Fruit fly (Drosophila melanogaster) whole organism, embryonic: ENCODE data around the gene mRpL4.

Experiments
- BEAF-32 ChIP-seq: fragments of 200-800 bp; sonication (Bioruptor generic); optimal IDR thresholded peaks from 3 replicates; lab custom pipeline; 2017; ENCODE audit warnings: missing biosample characterization, missing genetic modification characterization, mild to moderate bottlenecking, moderate library complexity, missing genetic modification reagents
- Blimp-1 ChIP-seq: fragments of 200-800 bp; sonication (Bioruptor generic); optimal IDR thresholded peaks from 3 replicates; lab custom pipeline; 2018; ENCODE audit warnings: missing biosample characterization, missing genetic modification characterization, mild to moderate bottlenecking, moderate library complexity, missing genetic modification reagents
- CG10274 ChIP-seq: fragments of 200-800 bp; sonication (Bioruptor generic); optimal IDR thresholded peaks from 3 replicates; lab custom pipeline; 2017; ENCODE audit warnings: missing biosample characterization, mild to moderate bottlenecking, missing genetic modification characterization
- CG11456 ChIP-seq: fragments of 200-800 bp; sonication (Bioruptor generic); IDR thresholded peaks from 3 replicates; pipeline ENCODE4 v1.3.6; 2022; ENCODE audit warnings: missing biosample characterization, missing genetic modification characterization
- CG11560 ChIP-seq: fragments of 200-800 bp; sonication (Bioruptor generic); IDR thresholded peaks from 3 replicates; pipeline ENCODE4 v1.3.6; 2022; ENCODE audit warnings: missing biosample characterization, missing genetic modification characterization
- CG12659 ChIP-seq: fragments of 200-800 bp; sonication (Bioruptor generic); optimal IDR thresholded peaks from 3 replicates; lab custom pipeline; 2017; ENCODE audit warnings: mild to moderate bottlenecking, missing biosample characterization, missing genetic modification reagents, missing genetic modification characterization
- CG17328 ChIP-seq: fragments of 200-800 bp; sonication (Bioruptor generic); IDR thresholded peaks from 2 replicates; pipeline ENCODE4 v1.3.6; 2022; ENCODE audit warnings: missing biosample characterization, missing genetic modification characterization
- CG2116 ChIP-seq: fragments of 200-800 bp; sonication (Bioruptor generic); optimal IDR thresholded peaks from 3 replicates; lab custom pipeline; 2018; ENCODE audit warnings: missing biosample characterization, mild to moderate bottlenecking, missing genetic modification characterization
- CG2202 ChIP-seq: fragments of 200-800 bp; sonication (Bioruptor generic); optimal IDR thresholded peaks from 2 replicates; lab custom pipeline; 2018; ENCODE audit warnings: missing biosample characterization, mild to moderate bottlenecking, missing genetic modification characterization
- CG2678 ChIP-seq: fragments of 200-800 bp; sonication (Bioruptor generic); optimal IDR thresholded peaks from 3 replicates; lab custom pipeline; 2019; ENCODE audit warnings: missing biosample characterization, mild to moderate bottlenecking, missing genetic modification characterization, moderate library complexity
- CG30403 ChIP-seq: fragments of 200-800 bp; sonication (Bioruptor generic); optimal IDR thresholded peaks from 3 replicates; lab custom pipeline; 2016; ENCODE audit warnings: missing biosample characterization, missing genetic modification characterization
- CG3065 ChIP-seq: fragments of 200-800 bp; sonication (Bioruptor generic); optimal IDR thresholded peaks from 2 replicates; lab custom pipeline; 2016; ENCODE audit warnings: missing biosample characterization, missing genetic modification characterization
- CG31441 ChIP-seq: fragments of 200-800 bp; sonication (Bioruptor generic); IDR thresholded peaks from 2 replicates; pipeline ENCODE4 v1.3.6; 2022; ENCODE audit warnings: missing biosample characterization, missing genetic modification characterization
- CG32767 ChIP-seq: fragments of 200-800 bp; sonication (Bioruptor generic); IDR thresholded peaks from 2 replicates; pipeline ENCODE4 v1.3.6; 2022; ENCODE audit warnings: missing biosample characterization, missing genetic modification characterization
- CG6813 ChIP-seq: fragments of 200-800 bp; sonication (Bioruptor generic); optimal IDR thresholded peaks from 2 replicates; lab custom pipeline; 2017; ENCODE audit warnings: missing biosample characterization, missing genetic modification characterization, mild to moderate bottlenecking, moderate library complexity, missing genetic modification reagents
- CG7372 ChIP-seq: fragments of 200-800 bp; sonication (Bioruptor generic); IDR thresholded peaks from 2 replicates; pipeline ENCODE4 v1.3.6; 2022; ENCODE audit warnings: missing biosample characterization, missing genetic modification characterization
- CG7839 ChIP-seq: fragments of 200-800 bp; sonication (Bioruptor generic); optimal IDR thresholded peaks from 3 replicates; lab custom pipeline; 2018; ENCODE audit warnings: missing biosample characterization, mild to moderate bottlenecking, missing genetic modification characterization, moderate library complexity
- CG7963 ChIP-seq: fragments of 200-800 bp; sonication (Bioruptor generic); IDR thresholded peaks from 3 replicates; pipeline ENCODE4 v1.3.6; 2022; ENCODE audit warnings: missing biosample characterization, missing genetic modification characterization; ENCODE audit not compliant: partially characterized antibody
- CG8924 ChIP-seq: fragments of 200-800 bp; optimal IDR thresholded peaks from 3 replicates; lab custom pipeline; 2019; ENCODE audit warnings: missing biosample characterization, mild to moderate bottlenecking, missing genetic modification characterization, moderate library complexity
- CG9437 ChIP-seq: fragments of 200-800 bp; sonication (Bioruptor generic); optimal IDR thresholded peaks from 2 replicates; lab custom pipeline; 2018; ENCODE audit warnings: missing biosample characterization, mild to moderate bottlenecking, missing genetic modification characterization
- CkIIα-i1 ChIP-seq: fragments of 200-800 bp; sonication (Bioruptor generic); IDR thresholded peaks from 2 replicates; pipeline ENCODE4 v1.3.6; 2022; ENCODE audit warnings: missing biosample characterization, missing genetic modification characterization
- Dip2 ChIP-seq: fragments of 200-800 bp; sonication (Bioruptor generic); IDR thresholded peaks from 2 replicates; pipeline ENCODE4 v1.3.6; 2022; ENCODE audit warnings: missing biosample characterization, missing genetic modification characterization
- Eip74EF ChIP-seq, 2 experiments: fragments of 200-800 bp in 1 of 2; fragments of >200 bp in 1 of 2; sonication (Bioruptor generic) in 1 of 2; optimal IDR thresholded peaks; 2 replicates each; lab custom pipeline; 2017 to 2019; ENCODE audit warnings: missing biosample characterization in 2 of 2, missing genetic modification characterization in 2 of 2, mild to moderate bottlenecking in 1 of 2, moderate library complexity in 1 of 2
- Elba2 ChIP-seq: fragments of 200-800 bp; sonication (Bioruptor generic); optimal IDR thresholded peaks from 3 replicates; lab custom pipeline; 2016; ENCODE audit warnings: missing biosample characterization, missing genetic modification characterization
- Lpt ChIP-seq: fragments of >200 bp; optimal IDR thresholded peaks from 2 replicates; lab custom pipeline; 2018; ENCODE audit warnings: missing biosample characterization, missing genetic modification characterization
- MTF-1 ChIP-seq: fragments of 200-800 bp; sonication (Bioruptor generic); optimal IDR thresholded peaks from 2 replicates; lab custom pipeline; 2018; ENCODE audit warnings: missing biosample characterization, mild to moderate bottlenecking, missing genetic modification characterization, borderline replicate concordance
- NK7.1 ChIP-seq: fragments of 200-800 bp; sonication (Bioruptor generic); optimal IDR thresholded peaks from 3 replicates; lab custom pipeline; 2016; ENCODE audit warnings: missing biosample characterization, missing genetic modification characterization
- NfI ChIP-seq: fragments of 200-800 bp; sonication (Bioruptor generic); optimal IDR thresholded peaks from 3 replicates; lab custom pipeline; 2018; ENCODE audit warnings: missing biosample characterization, mild to moderate bottlenecking, missing genetic modification characterization, moderate library complexity
- PHDP ChIP-seq: fragments of 200-800 bp; sonication (Bioruptor generic); optimal IDR thresholded peaks from 3 replicates; lab custom pipeline; 2018; ENCODE audit warnings: missing biosample characterization, mild to moderate bottlenecking, missing genetic modification characterization, moderate library complexity
- Ptx1 ChIP-seq: fragments of 200-800 bp; sonication (Bioruptor generic); IDR thresholded peaks from 2 replicates; pipeline ENCODE4 v1.3.6; 2022; ENCODE audit warnings: missing biosample characterization, missing genetic modification characterization
- Sry-δ ChIP-seq: fragments of 200-800 bp; sonication (Bioruptor generic); optimal IDR thresholded peaks from 2 replicates; lab custom pipeline; 2016; ENCODE audit warnings: missing biosample characterization, missing genetic modification characterization
- ase ChIP-seq: fragments of 200-800 bp; sonication (Bioruptor generic); IDR thresholded peaks from 3 replicates; pipeline ENCODE4 v1.3.6; 2022; ENCODE audit warnings: missing biosample characterization, missing genetic modification characterization
- bsh ChIP-seq, 2 experiments: fragments of 200-800 bp; sonication (Bioruptor generic); optimal IDR thresholded peaks; 2 replicates each; lab custom pipeline; 2017 to 2018; ENCODE audit warnings: mild to moderate bottlenecking in 2 of 2, missing biosample characterization in 2 of 2, missing genetic modification characterization in 2 of 2, moderate library complexity in 1 of 2
- chm ChIP-seq: fragments of 200-800 bp; sonication (Bioruptor generic); IDR thresholded peaks from 2 replicates; pipeline ENCODE4 v1.3.6; 2022; ENCODE audit warnings: missing biosample characterization, missing genetic modification characterization
- ci ChIP-seq: fragments of 200-800 bp; sonication (Bioruptor generic); IDR thresholded peaks from 3 replicates; pipeline ENCODE4 v1.3.6; 2022; ENCODE audit warnings: missing biosample characterization, missing genetic modification characterization
- danr ChIP-seq: fragments of 200-800 bp; sonication (Bioruptor generic); IDR thresholded peaks from 2 replicates; pipeline ENCODE4 v1.3.6; 2022; ENCODE audit warnings: missing biosample characterization, missing genetic modification characterization
- ewg ChIP-seq: fragments of 200-800 bp; sonication (Bioruptor generic); optimal IDR thresholded peaks from 3 replicates; lab custom pipeline; 2017; ENCODE audit warnings: mild to moderate bottlenecking, missing biosample characterization, missing genetic modification reagents, missing genetic modification characterization
- fd96Cb ChIP-seq: fragments of 200-800 bp; sonication (Bioruptor generic); optimal IDR thresholded peaks from 2 replicates; lab custom pipeline; 2018; ENCODE audit warnings: missing biosample characterization, mild to moderate bottlenecking, missing genetic modification characterization, moderate library complexity
- grau ChIP-seq: fragments of 200-800 bp; optimal IDR thresholded peaks from 3 replicates; lab custom pipeline; 2019; ENCODE audit warnings: missing biosample characterization, mild to moderate bottlenecking, missing genetic modification characterization, moderate library complexity
- h ChIP-seq: fragments of >200 bp; optimal IDR thresholded peaks from 2 replicates; lab custom pipeline; 2017
- knrl ChIP-seq: fragments of 200-800 bp; sonication (Bioruptor generic); IDR thresholded peaks from 3 replicates; pipeline ENCODE4 v1.3.6; 2022; ENCODE audit warnings: missing biosample characterization, missing genetic modification characterization; ENCODE audit not compliant: partially characterized antibody
- phol ChIP-seq: fragments of 200-800 bp; sonication (Bioruptor generic); optimal IDR thresholded peaks from 3 replicates; lab custom pipeline; 2018; ENCODE audit warnings: missing biosample characterization, mild to moderate bottlenecking, missing genetic modification characterization, moderate library complexity
- ro ChIP-seq: fragments of 200-800 bp; sonication (Bioruptor generic); IDR thresholded peaks from 2 replicates; pipeline ENCODE4 v1.3.6; 2022; ENCODE audit warnings: missing biosample characterization, missing genetic modification characterization
- schlank ChIP-seq: fragments of 200-800 bp; sonication (Bioruptor generic); optimal IDR thresholded peaks from 2 replicates; lab custom pipeline; 2018; ENCODE audit warnings: missing biosample characterization, mild to moderate bottlenecking, missing genetic modification characterization
- slou ChIP-seq: fragments of 200-800 bp; sonication (Bioruptor generic); optimal IDR thresholded peaks from 3 replicates; lab custom pipeline; 2016; ENCODE audit warnings: missing biosample characterization, missing genetic modification characterization
- trem ChIP-seq: fragments of 200-800 bp; optimal IDR thresholded peaks from 3 replicates; lab custom pipeline; 2019; ENCODE audit warnings: missing biosample characterization, mild to moderate bottlenecking, missing genetic modification characterization, moderate library complexity
- unc-4 ChIP-seq: fragments of 200-800 bp; sonication (Bioruptor generic); IDR thresholded peaks from 2 replicates; pipeline ENCODE4 v1.3.6; 2022; ENCODE audit warnings: missing biosample characterization, missing genetic modification characterization; ENCODE audit not compliant: partially characterized antibody
- unpg ChIP-seq: fragments of 200-800 bp; sonication (Bioruptor generic); optimal IDR thresholded peaks from 3 replicates; lab custom pipeline; 2018; ENCODE audit warnings: missing biosample characterization, mild to moderate bottlenecking, missing genetic modification characterization, moderate library complexity
- vvl ChIP-seq: fragments of 200-800 bp; sonication (Bioruptor generic); IDR thresholded peaks from 2 replicates; pipeline ENCODE4 v1.3.6; 2022; ENCODE audit warnings: missing biosample characterization, missing genetic modification characterization
- z ChIP-seq: fragments of 200-800 bp; sonication (Bioruptor generic); IDR thresholded peaks from 3 replicates; pipeline ENCODE4 v1.3.6; 2022; ENCODE audit warnings: missing biosample characterization, missing genetic modification characterization

Gene mRpL4

DNA sequence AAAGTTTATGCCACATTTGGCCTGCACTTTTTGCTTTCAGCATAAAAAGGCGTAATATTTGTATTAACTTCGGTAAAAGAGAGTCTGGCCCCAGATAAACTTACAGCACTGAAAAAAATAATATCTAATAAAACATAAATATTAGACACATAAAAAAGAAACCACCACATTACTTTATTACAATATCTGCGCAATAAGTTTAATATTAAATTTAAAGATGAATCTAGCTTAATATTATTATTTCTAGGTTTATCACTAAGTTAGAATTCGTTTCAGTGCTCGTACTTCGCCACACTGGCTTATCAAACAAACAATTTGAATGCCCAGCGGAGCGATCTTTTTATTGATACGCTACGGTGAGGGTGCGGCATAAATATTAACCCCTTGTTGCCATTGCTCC, 28.9 kb upstream of the mRpL4 start:
- TF ChIP-seq CG2678 (tag; lab: Kevin White, UChicago) (peak; percentile 60), Lpt (no peak), CG2116 (GFP tag; lab: Kevin White, UChicago) (no peak), CG9437 (GFP tag; lab: Kevin White, UChicago) (no peak), CG17328 (GFP tag; lab: Robert Waterston, UW) (0 out of 2 replicates have a peak, but pooled peaks have one; percentile 22), CG3065 (GFP tag; lab: Kevin White, UChicago) (no peak), bsh (GFP tag; optimal IDR thresholded peaks at IDR 0.05; lab: Kevin White, UChicago) (peak in 1 of 2 experiments; percentile 63), danr (GFP tag; lab: Robert Waterston, UW) (no peak), CkIIα-i1 (GFP tag; lab: Robert Waterston, UW) (no peak), CG7963 (GFP tag; lab: Robert Waterston, UW) (no peak), Ptx1 (GFP tag; lab: Robert Waterston, UW) (0 out of 2 replicates have a peak, but pooled peaks have one; percentile 46), CG6813 (GFP tag; lab: Kevin White, UChicago) (no peak), ci (GFP tag; lab: Robert Waterston, UW) (peak; percentile 33; the same call in 1 of the 3 replicates), Eip74EF (GFP tag; optimal IDR thresholded peaks at IDR 0.05; lab: Kevin White, UChicago) (peak in 1 of 2 experiments; percentile 15), grau (peak; percentile 36), slou (GFP tag; lab: Kevin White, UChicago) (no peak), Blimp-1 (GFP tag; lab: Kevin White, UChicago) (peak; percentile 57), BEAF-32 (GFP tag; lab: Kevin White, UChicago) (no peak), CG7372 (GFP tag; lab: Robert Waterston, UW) (no peak), Elba2 (GFP tag; lab: Kevin White, UChicago) (no peak), MTF-1 (GFP tag; lab: Kevin White, UChicago) (no peak), ro (GFP tag; lab: Robert Waterston, UW) (no peak), chm (no peak), CG32767 (GFP tag; lab: Robert Waterston, UW) (0 out of 2 replicates have a peak, but pooled peaks have one; percentile 21), ase (GFP tag; lab: Robert Waterston, UW) (0 out of 3 replicates have a peak, but pooled peaks have one; percentile 7), CG8924 (tag; lab: Kevin White, UChicago) (peak; percentile 35), CG12659 (no peak), knrl (no peak), ewg (GFP tag; lab: Kevin White, UChicago) (no peak), h (lab: Kevin White, UChicago) (no peak), CG2202 (tag; lab: Kevin White, UChicago) (no peak), NK7.1 (GFP tag; lab: Kevin White, UChicago) (no peak), z (GFP tag; lab: Robert Waterston, UW) (no peak), trem (tag; lab: Kevin White, UChicago) (peak; percentile 29), phol (tag; lab: Kevin White, UChicago) (peak; percentile 38), Dip2 (GFP tag; lab: Robert Waterston, UW) (no peak), CG11560 (tag; lab: Robert Waterston, UW) (no peak), CG10274 (no peak), vvl (0 out of 2 replicates have a peak, but pooled peaks have one; percentile 64), CG30403 (GFP tag; lab: Kevin White, UChicago) (peak; percentile 3), CG7839 (tag; lab: Kevin White, UChicago) (peak; percentile 38), NfI (GFP tag; lab: Kevin White, UChicago) (no peak), fd96Cb (tag; lab: Kevin White, UChicago) (peak; percentile 24), unc-4 (GFP tag; lab: Robert Waterston, UW) (no peak), schlank (tag; lab: Kevin White, UChicago) (no peak), CG11456 (GFP tag; lab: Robert Waterston, UW) (no peak), Sry-δ (GFP tag; lab: Kevin White, UChicago) (no peak), PHDP (tag; lab: Kevin White, UChicago) (peak; percentile 50), unpg (GFP tag; lab: Kevin White, UChicago) (peak; percentile 49), CG31441 (GFP tag; lab: Robert Waterston, UW) (peak; percentile 50; the same call in 1 of the 2 replicates)
